Fruit fly (Drosophila melanogaster): ENCODE results near the gene CG11722.

- TF ChIP-seq CG8478 (optimal IDR thresholded peaks at IDR 0.05) (no peak), CTCF (optimal IDR thresholded peaks at IDR 0.05) (no peak)
Measured at dm6 chr3R:10034995-10035446, 10.3 kb downstream of the CG11722 start.

Measured in S2 (cell line).